Worm (Caenorhabditis elegans): ENCODE results near the gene ift-74.

ift-74 gene

DNA sequence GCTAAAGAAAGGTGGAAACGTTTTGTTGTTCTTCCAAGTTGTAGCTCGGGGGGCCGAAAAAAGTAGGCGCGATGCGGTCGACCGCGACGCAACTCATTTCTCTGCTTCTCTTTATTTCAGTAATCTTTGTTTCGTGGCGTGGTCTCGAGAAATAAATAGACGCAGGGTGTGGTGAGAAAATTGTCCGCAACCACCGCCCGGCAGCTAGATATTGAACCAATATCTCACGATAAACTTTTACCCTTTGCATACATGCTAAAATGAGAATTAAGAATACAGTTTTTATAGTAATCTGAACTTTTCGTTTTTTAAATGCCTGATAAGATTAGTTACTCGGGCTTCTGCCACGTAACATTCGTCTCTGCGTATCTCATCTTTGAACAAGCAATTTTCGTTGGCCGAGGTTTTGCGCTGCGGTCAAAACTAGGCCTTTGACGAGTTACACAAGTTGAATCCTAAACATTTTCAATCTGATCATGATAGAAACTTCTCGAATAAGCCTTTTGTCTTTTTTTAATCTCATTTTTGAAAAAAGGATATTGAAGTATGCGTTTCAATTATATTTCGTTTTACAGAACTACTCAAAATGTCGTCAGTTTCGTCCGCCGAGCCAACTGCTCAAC lies 4.0 kb downstream of the ift-74 start, which contains the start of gene gyf-1 (continued):
- peak; percentile 23 for TF ChIP-seq F16B12.6 (tag; optimal IDR thresholded peaks at IDR 0.05)
- no peak for TF ChIP-seq egl-27 (tag; optimal IDR thresholded peaks at IDR 0.05)
- no peak for TF ChIP-seq ceh-90 (tag; optimal IDR thresholded peaks at IDR 0.05)
- no peak for TF ChIP-seq mab-9 (GFP tag; IDR thresholded peaks at IDR 0.05)
- TF ChIP-seq mep-1 (tag; optimal IDR thresholded peaks at IDR 0.05): no peak
- no peak for TF ChIP-seq irx-1 (tag; optimal IDR thresholded peaks at IDR 0.05)
- no peak for TF ChIP-seq jun-1 (tag; optimal IDR thresholded peaks at IDR 0.05)
- no peak for TF ChIP-seq lin-13 (GFP tag; optimal IDR thresholded peaks at IDR 0.05)
- peak; percentile 36 to 38 for TF ChIP-seq efl-1 (optimal IDR thresholded peaks at IDR 0.05)
- peak; percentile 13 to 29 for TF ChIP-seq efl-1 (GFP tag; optimal IDR thresholded peaks at IDR 0.05 in 1 of 2)
- no peak for TF ChIP-seq nhr-12 (tag; optimal IDR thresholded peaks at IDR 0.05)
- no peak for TF ChIP-seq dsc-1 (tag; optimal IDR thresholded peaks at IDR 0.05)
- TF ChIP-seq lin-39 (tag; optimal IDR thresholded peaks at IDR 0.05): no peak
- TF ChIP-seq elt-2 (tag; optimal IDR thresholded peaks at IDR 0.05): peak; percentile 17
- no peak for TF ChIP-seq nhr-19 (GFP tag; conservative IDR thresholded peaks at IDR 0.05)
- TF ChIP-seq ceh-82 (tag; optimal IDR thresholded peaks at IDR 0.05): peak in 1 of 3 experiments; percentile 53
- peak; percentile 57 for TF ChIP-seq nhr-71 (tag; optimal IDR thresholded peaks at IDR 0.05)
- no peak for TF ChIP-seq isw-1 (GFP tag; IDR thresholded peaks at IDR 0.05)

DNA sequence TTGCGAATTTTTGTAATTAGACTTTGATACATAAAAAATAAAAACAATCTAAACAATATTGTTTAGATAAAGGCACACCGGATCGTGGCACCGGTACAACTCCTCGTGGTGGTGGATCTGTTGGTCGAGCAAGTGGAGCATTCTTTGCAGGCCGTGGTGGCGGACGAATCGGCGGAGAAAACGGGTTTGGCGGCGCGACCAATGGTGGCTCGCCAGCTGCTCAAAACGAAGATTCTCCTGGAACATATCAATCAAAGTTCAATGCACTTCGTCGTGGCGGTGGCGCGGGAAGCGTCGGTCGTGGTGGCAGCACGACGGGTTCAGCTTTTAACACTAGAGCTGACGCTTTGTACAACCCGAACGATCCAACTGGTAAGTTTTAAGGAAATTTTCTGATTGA lies 6.1 kb downstream of the ift-74 start:
- no peak for TF ChIP-seq lsy-2 (tag; optimal IDR thresholded peaks at IDR 0.05)
- TF ChIP-seq unc-98 (GFP tag; IDR thresholded peaks at IDR 0.05): no peak
- no peak for TF ChIP-seq irx-1 (tag; optimal IDR thresholded peaks at IDR 0.05)
- TF ChIP-seq pqm-1 (tag; optimal IDR thresholded peaks at IDR 0.05): no peak
- no peak for TF ChIP-seq F16B12.6 (tag; optimal IDR thresholded peaks at IDR 0.05)
- TF ChIP-seq jun-1 (tag; optimal IDR thresholded peaks at IDR 0.05): no peak
- no peak for TF ChIP-seq lin-35 (GFP tag; optimal IDR thresholded peaks at IDR 0.05)
- TF ChIP-seq C34B4.2 (tag; optimal IDR thresholded peaks at IDR 0.05): no peak
- TF ChIP-seq nhr-47 (tag; optimal IDR thresholded peaks at IDR 0.05): no peak
- no peak for TF ChIP-seq fkh-8 (tag; optimal IDR thresholded peaks at IDR 0.05)
- TF ChIP-seq nhr-76 (tag; optimal IDR thresholded peaks at IDR 0.05): no peak

DNA sequence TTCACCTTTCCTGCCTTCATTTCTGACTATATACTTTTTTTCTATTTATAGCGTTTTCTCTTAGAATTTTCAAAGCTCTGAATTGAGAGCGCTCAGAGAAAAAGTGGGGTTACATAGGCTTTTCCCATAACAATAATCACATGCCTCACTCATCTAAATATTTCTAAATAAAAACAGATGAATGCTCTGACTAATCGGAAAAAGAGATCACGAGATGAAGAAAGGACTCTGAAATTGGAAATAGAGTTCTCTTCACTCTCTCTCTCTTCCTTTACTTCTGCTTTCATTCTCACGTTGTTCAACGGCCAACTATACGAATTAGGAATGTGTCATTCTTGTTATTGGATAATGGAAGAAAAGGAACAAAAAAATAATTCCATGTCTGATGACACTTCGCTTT lies 9.3 kb downstream of the ift-74 start:
- TF ChIP-seq nhr-84 (tag; optimal IDR thresholded peaks at IDR 0.05): no peak
- peak; percentile 14 for TF ChIP-seq nhr-20 (tag; optimal IDR thresholded peaks at IDR 0.05)
- TF ChIP-seq pag-3 (tag; optimal IDR thresholded peaks at IDR 0.05; ENCODE audit: borderline replicate concordance, insufficient read depth): no peak
- peak; percentile 48 for TF ChIP-seq fkh-4 (tag; optimal IDR thresholded peaks at IDR 0.05; ENCODE audit: borderline replicate concordance)
- TF ChIP-seq ama-1 (optimal IDR thresholded peaks at IDR 0.05): no peak
- TF ChIP-seq sup-37 (GFP tag; optimal IDR thresholded peaks at IDR 0.05): no peak
- TF ChIP-seq snpc-4 (tag; optimal IDR thresholded peaks at IDR 0.05): no peak
- TF ChIP-seq C34B4.2 (tag; optimal IDR thresholded peaks at IDR 0.05): no peak
- TF ChIP-seq F16B12.6 (tag; optimal IDR thresholded peaks at IDR 0.05): no peak
- TF ChIP-seq hpl-2 (GFP tag; optimal IDR thresholded peaks at IDR 0.05): no peak
- no peak for TF ChIP-seq efl-3 (GFP tag; optimal IDR thresholded peaks at IDR 0.05)
- TF ChIP-seq dpl-1 (GFP tag; optimal IDR thresholded peaks at IDR 0.05): no peak
- TF ChIP-seq alr-1 (tag; optimal IDR thresholded peaks at IDR 0.05; ENCODE audit: borderline replicate concordance): no peak
- TF ChIP-seq sox-4 (tag; optimal IDR thresholded peaks at IDR 0.05): peak; percentile 61
- TF ChIP-seq aha-1 (tag; optimal IDR thresholded peaks at IDR 0.05): no peak
- no peak for TF ChIP-seq zag-1 (tag; optimal IDR thresholded peaks at IDR 0.05)
- TF ChIP-seq unc-62 (GFP tag; optimal IDR thresholded peaks at IDR 0.05): no peak
- TF ChIP-seq egl-13 (tag; optimal IDR thresholded peaks at IDR 0.05): no peak
- no peak for TF ChIP-seq ztf-11 (tag; optimal IDR thresholded peaks at IDR 0.05)
- TF ChIP-seq nhr-47 (tag; optimal IDR thresholded peaks at IDR 0.05): peak; percentile 60
- no peak for TF ChIP-seq hlh-4 (tag; optimal IDR thresholded peaks at IDR 0.05)
- no peak for TF ChIP-seq irx-1 (tag; optimal IDR thresholded peaks at IDR 0.05)
- no peak for TF ChIP-seq snu-23 (GFP tag; optimal IDR thresholded peaks at IDR 0.05)
- TF ChIP-seq lin-35 (GFP tag; optimal IDR thresholded peaks at IDR 0.05): no peak
- no peak for TF ChIP-seq jun-1 (tag; optimal IDR thresholded peaks at IDR 0.05)
- no peak for TF ChIP-seq nhr-19 (GFP tag; conservative IDR thresholded peaks at IDR 0.05)
- TF ChIP-seq mep-1 (tag; optimal IDR thresholded peaks at IDR 0.05): no peak
- TF ChIP-seq lin-13 (GFP tag; optimal IDR thresholded peaks at IDR 0.05): no peak
- TF ChIP-seq sptf-1 (tag; optimal IDR thresholded peaks at IDR 0.05): no peak
- no peak for TF ChIP-seq ets-5 (GFP tag; IDR thresholded peaks at IDR 0.05)
- peak; percentile 59 for TF ChIP-seq lin-14 (GFP tag; optimal IDR thresholded peaks at IDR 0.05)
- peak; percentile 72 for TF ChIP-seq nhr-71 (tag; optimal IDR thresholded peaks at IDR 0.05)
- TF ChIP-seq lsy-2 (tag; optimal IDR thresholded peaks at IDR 0.05): peak in 1 of 2 experiments; percentile 4

Data from whole organism, L1 larva.